Worm (Caenorhabditis elegans): ENCODE measurements around the gene Y42A5A.5.

Y42A5A.5 gene

DNA sequence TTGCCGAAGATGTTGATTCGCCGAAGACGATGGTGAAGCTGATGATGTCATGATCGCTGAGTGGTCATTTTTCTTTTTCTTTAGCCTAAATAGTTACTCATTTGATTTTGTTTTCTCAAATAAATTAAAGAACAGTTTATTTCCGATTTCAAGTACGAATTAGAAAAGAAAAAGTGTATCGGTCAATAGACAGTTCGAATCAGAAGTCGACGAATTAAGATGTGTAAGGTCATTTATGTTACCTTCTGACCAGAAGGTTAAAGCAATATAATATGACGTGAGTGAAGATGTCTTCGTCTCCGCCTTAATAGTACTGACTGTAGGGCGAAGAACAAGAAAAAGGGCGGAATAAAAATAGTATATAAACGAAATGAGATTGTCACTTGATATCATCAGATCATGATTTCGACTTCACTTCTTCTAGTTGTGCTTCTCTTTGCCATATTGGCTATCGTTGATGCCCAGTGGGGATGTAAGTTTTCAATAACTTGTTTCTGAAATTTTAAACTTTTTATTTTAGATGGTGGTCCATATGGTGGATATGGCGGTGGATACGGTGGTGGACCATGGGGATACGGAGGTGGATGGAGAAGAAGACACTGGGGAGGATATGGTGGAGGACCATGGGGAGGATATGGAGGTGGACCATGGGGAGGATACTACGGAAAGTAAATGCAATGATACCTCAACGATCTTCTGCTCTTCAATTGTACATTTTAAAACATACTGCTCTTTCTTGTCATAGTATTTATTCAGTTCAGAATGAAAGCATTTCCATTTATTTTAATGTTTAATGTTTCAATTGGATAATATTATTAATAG lies 37.6 kb upstream of the Y42A5A.5 start, which contains the start of the genes T19C4.24 and nlp-33 (continued):
- TF ChIP-seq arid-1 (GFP tag; conservative IDR thresholded peaks at IDR 0.05), result no peak
- no peak for TF ChIP-seq sdz-12 (GFP tag; optimal IDR thresholded peaks at IDR 0.05)
- no peak for TF ChIP-seq zfp-2 (tag; optimal IDR thresholded peaks at IDR 0.05)
- no peak for TF ChIP-seq rbr-2 (tag; optimal IDR thresholded peaks at IDR 0.05)
- TF ChIP-seq tra-1 (GFP tag; IDR thresholded peaks at IDR 0.05), result no peak
- no peak for TF ChIP-seq daf-19 (GFP tag; conservative IDR thresholded peaks at IDR 0.05)
- TF ChIP-seq spr-3 (GFP tag; optimal IDR thresholded peaks at IDR 0.05), result no peak
- TF ChIP-seq dve-1 (tag; optimal IDR thresholded peaks at IDR 0.05; ENCODE audit: insufficient read depth), result no peak
- TF ChIP-seq dpl-1 (GFP tag; optimal IDR thresholded peaks at IDR 0.05), result no peak
- no peak for TF ChIP-seq spr-1 (tag; optimal IDR thresholded peaks at IDR 0.05)
- 0 out of 2 replicates have a peak, but pooled peaks have one; percentile 4 for TF ChIP-seq madf-9 (GFP tag; conservative IDR thresholded peaks at IDR 0.05)
- no peak for TF ChIP-seq mdl-1 (tag; optimal IDR thresholded peaks at IDR 0.05)
- no peak for TF ChIP-seq skn-1 (tag; optimal IDR thresholded peaks at IDR 0.05)
- TF ChIP-seq set-16 (GFP tag; IDR thresholded peaks at IDR 0.05), result no peak
- TF ChIP-seq dmd-8 (GFP tag; IDR thresholded peaks at IDR 0.05), result no peak
- no peak; the same call in 1 of the 2 replicates for TF ChIP-seq T26A8.4 (GFP tag; IDR thresholded peaks at IDR 0.05)
- no peak for TF ChIP-seq nhr-10 (tag; optimal IDR thresholded peaks at IDR 0.05)
- TF ChIP-seq F44E2.7 (GFP tag; IDR thresholded peaks at IDR 0.05), result no peak
- TF ChIP-seq unc-62 (GFP tag; optimal IDR thresholded peaks at IDR 0.05 in 1 of 2), result peak in 1 of 2 experiments; percentile 97
- TF ChIP-seq unc-62 (tag; optimal IDR thresholded peaks at IDR 0.05), result no peak
- TF ChIP-seq ctbp-1 (GFP tag; IDR thresholded peaks at IDR 0.05), result 0 out of 2 replicates have a peak, but pooled peaks have one; percentile 15
- no peak for TF ChIP-seq ZK337.2 (GFP tag; IDR thresholded peaks at IDR 0.05)
- peak; percentile 94 for TF ChIP-seq ama-1 (optimal IDR thresholded peaks at IDR 0.05)
- TF ChIP-seq mdt-29 (GFP tag; IDR thresholded peaks at IDR 0.05), result no peak
- TF ChIP-seq unc-130 (GFP tag; optimal IDR thresholded peaks at IDR 0.05), result no peak
- TF ChIP-seq gei-8 (GFP tag; optimal IDR thresholded peaks at IDR 0.05), result peak; percentile 50
- TF ChIP-seq zag-1 (tag; optimal IDR thresholded peaks at IDR 0.05), result no peak
- TF ChIP-seq nhr-76 (tag; optimal IDR thresholded peaks at IDR 0.05), result no peak
- TF ChIP-seq aha-1 (tag), result no peak
- no peak for TF ChIP-seq fos-1 (tag; optimal IDR thresholded peaks at IDR 0.05)
- TF ChIP-seq Y5F2A.4 (GFP tag; optimal IDR thresholded peaks at IDR 0.05), result no peak
- TF ChIP-seq lin-1 (GFP tag; IDR thresholded peaks at IDR 0.05), result no peak
- TF ChIP-seq Y75B8A.6 (GFP tag; IDR thresholded peaks at IDR 0.05), result no peak
- TF ChIP-seq ceh-20 (GFP tag; IDR thresholded peaks at IDR 0.05), result no peak
- TF ChIP-seq snpc-1.2 (GFP tag; IDR thresholded peaks at IDR 0.05), result no peak
- no peak for TF ChIP-seq hlh-11 (tag; optimal IDR thresholded peaks at IDR 0.05)
- TF ChIP-seq dmd-6 (GFP tag; IDR thresholded peaks at IDR 0.05), result no peak
- no peak for TF ChIP-seq nhr-11 (tag; optimal IDR thresholded peaks at IDR 0.05)
- TF ChIP-seq Y105C5A.15 (GFP tag; IDR thresholded peaks at IDR 0.05), result no peak
- TF ChIP-seq F37D6.2 (tag; optimal IDR thresholded peaks at IDR 0.05), result no peak
- TF ChIP-seq hmg-1.1 (GFP tag; IDR thresholded peaks at IDR 0.05), result no peak
- TF ChIP-seq lin-13 (GFP tag; optimal IDR thresholded peaks at IDR 0.05), result no peak
- TF ChIP-seq madf-5 (GFP tag; IDR thresholded peaks at IDR 0.05), result no peak
- no peak for TF ChIP-seq ceh-32 (tag; optimal IDR thresholded peaks at IDR 0.05; ENCODE audit: poor library complexity)
- no peak for TF ChIP-seq daf-16 (GFP tag; optimal IDR thresholded peaks at IDR 0.05)
- TF ChIP-seq daf-16 (tag; optimal IDR thresholded peaks at IDR 0.05), result no peak
- no peak for TF ChIP-seq ztf-11 (tag; optimal IDR thresholded peaks at IDR 0.05)
- TF ChIP-seq lin-39 (tag; optimal IDR thresholded peaks at IDR 0.05), result no peak
- TF ChIP-seq nhr-237 (tag; optimal IDR thresholded peaks at IDR 0.05), result no peak
- no peak for TF ChIP-seq mxl-3 (GFP tag; optimal IDR thresholded peaks at IDR 0.05)
- TF ChIP-seq lin-29 (GFP tag; IDR thresholded peaks at IDR 0.05), result no peak
- no peak for TF ChIP-seq egl-27 (tag; optimal IDR thresholded peaks at IDR 0.05)
